Fruit fly (Drosophila melanogaster) whole organism, embryonic: ENCODE data around the gene RPA1.

Source experiments
- Atf3 ChIP-seq: fragments of 200-800 bp; sonication (Bioruptor generic); optimal IDR thresholded peaks from 3 replicates; lab custom pipeline; 2016; ENCODE audit warnings: missing biosample characterization, missing genetic modification characterization
- Blimp-1 ChIP-seq: fragments of 200-800 bp; sonication (Bioruptor generic); optimal IDR thresholded peaks from 3 replicates; lab custom pipeline; 2018; ENCODE audit warnings: missing biosample characterization, missing genetic modification characterization, mild to moderate bottlenecking, moderate library complexity, missing genetic modification reagents
- CG10209 ChIP-seq: fragments of 200-800 bp; sonication (Bioruptor generic); optimal IDR thresholded peaks from 3 replicates; lab custom pipeline; 2017; ENCODE audit warnings: missing biosample characterization, mild to moderate bottlenecking, missing genetic modification characterization, missing genetic modification reagents
- CG10959 ChIP-seq: fragments of 200-800 bp; sonication (Bioruptor generic); IDR thresholded peaks from 2 replicates; pipeline ENCODE4 v1.3.6; 2022; ENCODE audit warnings: missing biosample characterization, missing genetic modification characterization
- CG11695 ChIP-seq: fragments of 200-800 bp; sonication (Bioruptor generic); IDR thresholded peaks from 3 replicates; pipeline ENCODE4 v1.3.6; 2022; ENCODE audit warnings: missing biosample characterization, missing genetic modification characterization
- CG12071 ChIP-seq: fragments of 200-800 bp; sonication (Bioruptor generic); optimal IDR thresholded peaks from 3 replicates; lab custom pipeline; 2018; ENCODE audit warnings: missing biosample characterization, mild to moderate bottlenecking, missing genetic modification characterization
- CG14014 ChIP-seq: fragments of 200-800 bp; sonication (Bioruptor generic); IDR thresholded peaks from 2 replicates; pipeline ENCODE4 v1.3.6; 2022; ENCODE audit warnings: missing biosample characterization, missing genetic modification characterization
- CG1603 ChIP-seq: fragments of 200-800 bp; sonication (Bioruptor generic); optimal IDR thresholded peaks from 2 replicates; lab custom pipeline; 2019; ENCODE audit warnings: missing biosample characterization, mild to moderate bottlenecking, missing genetic modification characterization, moderate library complexity
- CG17829 ChIP-seq: fragments of 200-800 bp; optimal IDR thresholded peaks from 2 replicates; lab custom pipeline; 2019; ENCODE audit warnings: missing biosample characterization, mild to moderate bottlenecking, missing genetic modification characterization, moderate library complexity
- CG1832 ChIP-seq: fragments of 200-800 bp; sonication (Bioruptor generic); optimal IDR thresholded peaks from 2 replicates; lab custom pipeline; 2017; ENCODE audit warnings: missing biosample characterization, mild to moderate bottlenecking, missing genetic modification characterization, inconsistent platforms
- CG18476 ChIP-seq: fragments of 200-800 bp; sonication (Bioruptor generic); optimal IDR thresholded peaks from 2 replicates; lab custom pipeline; 2016; ENCODE audit warnings: missing biosample characterization, mild to moderate bottlenecking, missing genetic modification characterization
- CG2199 ChIP-seq: fragments of 200-800 bp; sonication (Bioruptor generic); IDR thresholded peaks from 3 replicates; pipeline ENCODE4 v1.3.6; 2022; ENCODE audit warnings: missing biosample characterization, missing genetic modification characterization
- CG31224 ChIP-seq: fragments of 200-800 bp; sonication (Bioruptor generic); IDR thresholded peaks from 2 replicates; pipeline ENCODE4 v1.3.6; 2022; ENCODE audit warnings: missing biosample characterization, missing genetic modification characterization
- CG3847 ChIP-seq: fragments of 200-800 bp; sonication (Bioruptor generic); IDR thresholded peaks from 2 replicates; pipeline ENCODE4 v1.3.6; 2022; ENCODE audit warnings: missing biosample characterization, missing genetic modification characterization
- CG5180 ChIP-seq: fragments of 200-800 bp; sonication (Bioruptor generic); optimal IDR thresholded peaks from 3 replicates; lab custom pipeline; 2017; ENCODE audit warnings: missing biosample characterization, missing genetic modification characterization, mild to moderate bottlenecking, moderate library complexity, missing genetic modification reagents
- CG8944 ChIP-seq: fragments of 200-800 bp; sonication (Bioruptor generic); optimal IDR thresholded peaks from 3 replicates; lab custom pipeline; 2016; ENCODE audit warnings: missing biosample characterization, missing genetic modification characterization
- CG9817 ChIP-seq: fragments of 200-800 bp; sonication (Bioruptor generic); optimal IDR thresholded peaks from 2 replicates; lab custom pipeline; 2018; ENCODE audit warnings: missing biosample characterization, mild to moderate bottlenecking, missing genetic modification characterization, moderate library complexity
- Camta ChIP-seq: fragments of 200-800 bp; sonication (Bioruptor generic); optimal IDR thresholded peaks from 2 replicates; lab custom pipeline; 2016; ENCODE audit warnings: missing biosample characterization, missing genetic modification characterization
- Fer1 ChIP-seq: fragments of 200-800 bp; sonication (Bioruptor generic); optimal IDR thresholded peaks from 2 replicates; lab custom pipeline; 2017; ENCODE audit warnings: missing biosample characterization, mild to moderate bottlenecking, missing genetic modification characterization
- Hand ChIP-seq: fragments of 200-800 bp; sonication (Bioruptor generic); optimal IDR thresholded peaks from 2 replicates; lab custom pipeline; 2017; ENCODE audit warnings: mild to moderate bottlenecking, missing biosample characterization, missing genetic modification reagents, missing genetic modification characterization
- HmgD ChIP-seq: fragments of 200-800 bp; sonication (Bioruptor generic); optimal IDR thresholded peaks from 3 replicates; lab custom pipeline; 2016; ENCODE audit warnings: missing biosample characterization, missing genetic modification characterization
- Jarid2 ChIP-seq: fragments of 200-800 bp; sonication (Bioruptor generic); optimal IDR thresholded peaks from 3 replicates; lab custom pipeline; 2017; ENCODE audit warnings: mild to moderate bottlenecking, missing biosample characterization, missing genetic modification reagents, missing genetic modification characterization
- MESR4 ChIP-seq: fragments of 200-800 bp; sonication (Bioruptor generic); optimal IDR thresholded peaks from 2 replicates; lab custom pipeline; 2018; ENCODE audit warnings: missing biosample characterization, mild to moderate bottlenecking, missing genetic modification characterization, moderate library complexity
- Mad ChIP-seq: fragments of 200-800 bp; sonication (Bioruptor generic); optimal IDR thresholded peaks from 2 replicates; lab custom pipeline; 2016; ENCODE audit warnings: missing biosample characterization, missing genetic modification characterization
- Mrtf ChIP-seq: fragments of 200-800 bp; sonication (Bioruptor generic); IDR thresholded peaks from 3 replicates; pipeline ENCODE4 v1.3.6; 2022; ENCODE audit warnings: missing biosample characterization, missing genetic modification characterization
- NC2α ChIP-seq: fragments of 200-800 bp; sonication (Bioruptor generic); optimal IDR thresholded peaks from 2 replicates; lab custom pipeline; 2016; ENCODE audit warnings: missing biosample characterization, missing genetic modification characterization
- az2 ChIP-seq: fragments of 200-800 bp; sonication (Bioruptor generic); optimal IDR thresholded peaks from 3 replicates; lab custom pipeline; 2016; ENCODE audit warnings: missing biosample characterization, missing genetic modification characterization
- br ChIP-seq: fragments of >200 bp; optimal IDR thresholded peaks from 2 replicates; lab custom pipeline; 2017
- btn ChIP-seq: fragments of 200-800 bp; sonication (Bioruptor generic); optimal IDR thresholded peaks from 2 replicates; lab custom pipeline; 2016; ENCODE audit warnings: missing biosample characterization, missing genetic modification characterization
- cas ChIP-seq: fragments of 200-800 bp; sonication (Bioruptor generic); IDR thresholded peaks from 2 replicates; pipeline ENCODE4 v1.3.6; 2022; ENCODE audit warnings: missing biosample characterization, missing genetic modification characterization
- ci ChIP-seq: fragments of 200-800 bp; sonication (Bioruptor generic); IDR thresholded peaks from 3 replicates; pipeline ENCODE4 v1.3.6; 2022; ENCODE audit warnings: missing biosample characterization, missing genetic modification characterization
- crol ChIP-seq: fragments of 200-800 bp; sonication (Bioruptor generic); IDR thresholded peaks from 2 replicates; pipeline ENCODE4 v1.3.6; 2022; ENCODE audit warnings: missing biosample characterization, missing genetic modification characterization
- ems ChIP-seq: fragments of 200-800 bp; sonication (Bioruptor generic); optimal IDR thresholded peaks from 3 replicates; lab custom pipeline; 2016; ENCODE audit warnings: missing biosample characterization, missing genetic modification characterization
- fd64A ChIP-seq: fragments of 200-800 bp; sonication (Bioruptor generic); optimal IDR thresholded peaks from 3 replicates; lab custom pipeline; 2018; ENCODE audit warnings: missing biosample characterization, mild to moderate bottlenecking, missing genetic modification characterization
- fu2 ChIP-seq: fragments of 200-800 bp; sonication (Bioruptor generic); optimal IDR thresholded peaks from 2 replicates; lab custom pipeline; 2016; ENCODE audit warnings: missing biosample characterization, missing genetic modification characterization
- grn ChIP-seq: fragments of 200-800 bp; sonication (Bioruptor generic); optimal IDR thresholded peaks from 3 replicates; lab custom pipeline; 2017; ENCODE audit warnings: missing biosample characterization, missing genetic modification characterization
- lbe ChIP-seq: fragments of 200-800 bp; sonication (Bioruptor generic); optimal IDR thresholded peaks from 2 replicates; lab custom pipeline; 2016; ENCODE audit warnings: missing biosample characterization, mild to moderate bottlenecking, missing genetic modification characterization
- lilli ChIP-seq: fragments of 200-800 bp; sonication (Bioruptor generic); optimal IDR thresholded peaks from 3 replicates; lab custom pipeline; 2016; ENCODE audit warnings: missing biosample characterization, missing genetic modification characterization
- lmd ChIP-seq: fragments of 200-800 bp; sonication (Bioruptor generic); IDR thresholded peaks from 2 replicates; pipeline ENCODE4 v1.3.6; 2022; ENCODE audit warnings: missing biosample characterization, missing genetic modification characterization
- lola ChIP-seq, 3 experiments: fragments of >200 bp in 2 of 3; fragments of 200-800 bp in 1 of 3; sonication (Bioruptor generic) in 1 of 3; optimal IDR thresholded peaks; 2 replicates each; lab custom pipeline; 2017 to 2019; ENCODE audit warnings: missing biosample characterization in 3 of 3, missing genetic modification characterization in 3 of 3, mild to moderate bottlenecking in 1 of 3, moderate library complexity in 1 of 3
- nerfin-1 ChIP-seq: fragments of 200-800 bp; sonication (Bioruptor generic); optimal IDR thresholded peaks from 3 replicates; lab custom pipeline; 2019; ENCODE audit warnings: missing biosample characterization, mild to moderate bottlenecking, missing genetic modification characterization, moderate library complexity
- nmo ChIP-seq: fragments of 200-800 bp; sonication (Bioruptor generic); optimal IDR thresholded peaks from 2 replicates; lab custom pipeline; 2018; ENCODE audit warnings: missing biosample characterization, mild to moderate bottlenecking, missing genetic modification characterization, moderate library complexity
- pan ChIP-seq, 4 experiments: fragments of >200 bp in 3 of 4; fragments of 200-800 bp in 1 of 4; sonication (Bioruptor generic) in 1 of 4; optimal IDR thresholded peaks in 3 of 4; IDR thresholded peaks in 1 of 4; 2 replicates each; pipeline versions ENCODE4 v1.3.6 to Lab custom; 2017 to 2022; ENCODE audit warnings: missing biosample characterization in 2 of 4, missing genetic modification characterization in 2 of 4, mixed read lengths in 1 of 4
- peb ChIP-seq: fragments of 200-800 bp; sonication (Bioruptor generic); IDR thresholded peaks from 2 replicates; pipeline ENCODE4 v1.3.6; 2022; ENCODE audit warnings: missing biosample characterization, missing genetic modification characterization
- pita ChIP-seq: fragments of 200-800 bp; sonication (Bioruptor generic); optimal IDR thresholded peaks from 2 replicates; lab custom pipeline; 2017; ENCODE audit warnings: missing biosample characterization, mild to moderate bottlenecking, missing genetic modification characterization
- pros ChIP-seq: fragments of 200-800 bp; sonication (Bioruptor generic); optimal IDR thresholded peaks from 3 replicates; lab custom pipeline; 2019; ENCODE audit warnings: missing biosample characterization, mild to moderate bottlenecking, missing genetic modification characterization, moderate library complexity
- sim ChIP-seq: fragments of 200-800 bp; sonication (Bioruptor generic); IDR thresholded peaks from 2 replicates; pipeline ENCODE4 v1.3.6; 2022; ENCODE audit warnings: missing biosample characterization, missing genetic modification characterization
- so ChIP-seq: fragments of 200-800 bp; sonication (Bioruptor generic); IDR thresholded peaks from 3 replicates; pipeline ENCODE4 v1.3.6; 2022; ENCODE audit warnings: missing biosample characterization, missing genetic modification characterization
- sob ChIP-seq: fragments of 200-800 bp; sonication (Bioruptor generic); IDR thresholded peaks from 2 replicates; pipeline ENCODE4 v1.3.6; 2022; ENCODE audit warnings: missing biosample characterization, missing genetic modification characterization
- stc ChIP-seq: fragments of 200-800 bp; sonication (Bioruptor generic); IDR thresholded peaks from 2 replicates; pipeline ENCODE4 v1.3.6; 2022; ENCODE audit warnings: missing biosample characterization, missing genetic modification characterization
- wor ChIP-seq: fragments of 200-800 bp; sonication (Bioruptor generic); IDR thresholded peaks from 2 replicates; pipeline ENCODE4 v1.3.6; 2022; ENCODE audit warnings: missing biosample characterization, missing genetic modification characterization

Gene RPA1

DNA sequence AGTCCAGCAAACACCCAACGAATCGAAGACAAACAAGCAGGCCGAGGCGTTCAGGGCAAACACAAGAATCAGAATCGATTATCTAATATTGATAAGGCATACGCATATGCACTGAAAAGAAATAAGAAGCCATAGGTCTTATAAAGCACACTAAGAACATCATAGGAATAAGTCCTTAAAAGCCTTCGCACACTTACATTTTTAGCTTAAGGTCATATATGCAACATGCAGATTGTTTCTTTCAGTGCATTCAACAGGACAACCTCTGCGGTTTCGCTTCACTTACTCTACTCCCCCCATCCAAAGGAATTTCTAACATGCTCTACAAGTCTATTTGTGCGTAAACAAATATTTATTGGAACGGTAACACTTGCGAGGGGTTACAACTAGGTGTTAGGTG, 51.7 kb downstream of the RPA1 start (continued):
- TF ChIP-seq CG14014 (GFP tag; lab: Robert Waterston, UW) (no peak), NC2α (peak; percentile 13), cas (no peak), pan (optimal IDR thresholded peaks at IDR 0.05; lab: Kevin White, UChicago) (no peak), pan (GFP tag; optimal IDR thresholded peaks at IDR 0.05 in 1 of 2, IDR thresholded peaks at IDR 0.05 in 1 of 2) (peak in 1 of 2 experiments; percentile 67), CG11695 (GFP tag; lab: Robert Waterston, UW) (peak; percentile 38; the same call in 1 of the 3 replicates), grn (GFP tag; lab: Kevin White, UChicago) (peak; percentile 100), ci (GFP tag; lab: Robert Waterston, UW) (peak; percentile 70; the same call in 2 of the 3 replicates), btn (peak; percentile 57), nerfin-1 (tag; lab: Kevin White, UChicago) (peak; percentile 45), Camta (GFP tag; lab: Kevin White, UChicago) (peak; percentile 48), CG10959 (GFP tag; lab: Robert Waterston, UW) (peak; percentile 58), crol (GFP tag; lab: Robert Waterston, UW) (peak; percentile 49), stc (no peak), fu2 (GFP tag; lab: Kevin White, UChicago) (no peak), Atf3 (peak; percentile 66), CG5180 (GFP tag; lab: Kevin White, UChicago) (peak; percentile 42), CG9817 (tag; lab: Kevin White, UChicago) (no peak), CG2199 (GFP tag; lab: Robert Waterston, UW) (0 out of 3 replicates have a peak, but pooled peaks have one; percentile 45), CG31224 (GFP tag; lab: Robert Waterston, UW) (no peak), Mad (GFP tag; lab: Kevin White, UChicago) (peak; percentile 21), CG3847 (GFP tag; lab: Robert Waterston, UW) (no peak), Blimp-1 (GFP tag; lab: Kevin White, UChicago) (peak; percentile 67), MESR4 (GFP tag; lab: Kevin White, UChicago) (no peak), ems (GFP tag; lab: Kevin White, UChicago) (peak; percentile 19), lmd (GFP tag; lab: Robert Waterston, UW) (peak; percentile 48), CG10209 (GFP tag; lab: Kevin White, UChicago) (peak; percentile 74), CG17829 (tag; lab: Kevin White, UChicago) (peak; percentile 65), CG1832 (no peak), so (no peak), CG8944 (GFP tag; lab: Kevin White, UChicago) (peak; percentile 67), CG18476 (GFP tag; lab: Kevin White, UChicago) (peak; percentile 23), sim (GFP tag; lab: Robert Waterston, UW) (peak; percentile 43; the same call in 1 of the 2 replicates), HmgD (GFP tag; lab: Kevin White, UChicago) (no peak), pros (GFP tag; lab: Kevin White, UChicago) (peak; percentile 7), Hand (GFP tag; lab: Kevin White, UChicago) (no peak), sob (peak; percentile 42; the same call in 1 of the 2 replicates), az2 (GFP tag; lab: Kevin White, UChicago) (peak; percentile 72), pita (GFP tag; lab: Kevin White, UChicago) (no peak), lbe (GFP tag; lab: Kevin White, UChicago) (no peak), nmo (peak; percentile 74), wor (GFP tag; lab: Robert Waterston, UW) (no peak), Mrtf (no peak), CG12071 (GFP tag; lab: Kevin White, UChicago) (no peak), Fer1 (GFP tag; lab: Kevin White, UChicago) (no peak), br (no peak), fd64A (GFP tag; lab: Kevin White, UChicago) (peak; percentile 48), CG1603 (tag; lab: Kevin White, UChicago) (peak; percentile 75), Jarid2 (GFP tag; lab: Kevin White, UChicago) (peak; percentile 17), lola (GFP tag; optimal IDR thresholded peaks at IDR 0.05; lab: Kevin White, UChicago) (peak in 1 of 3 experiments; percentile 77), lilli (GFP tag; lab: Kevin White, UChicago) (peak; percentile 39), peb (GFP tag; lab: Robert Waterston, UW) (no peak)
